Fruit fly (Drosophila melanogaster) ovary, adult (tissue): Measurements from ENCODE around the gene CG1622.

Source experiments
- CG17801 ChIP-seq: fragments of 200-800 bp; optimal IDR thresholded peaks from 2 replicates; lab custom pipeline; 2019; ENCODE audit warnings: missing biosample characterization, mild to moderate bottlenecking, missing genetic modification characterization, moderate library complexity; ENCODE audit not compliant: partially characterized antibody

Gene CG1622

dm6 chrX:13276713-13277112 is 20.2 kb upstream of the CG1622 start:
- TF ChIP-seq CG17801 (GFP tag; lab: Kevin White, UChicago) = peak; percentile 87

- no peak for TF ChIP-seq CG17801 (GFP tag; lab: Kevin White, UChicago)
These were observed 19.7 kb upstream of the CG1622 start for dm6 chrX:13277148-13277547.

dm6 chrX:13277580-13278467 is 19.1 kb upstream of the CG1622 start:
- peak; percentile 85 for TF ChIP-seq CG17801 (GFP tag; lab: Kevin White, UChicago)

dm6 chrX:13278468-13278982 is 18.4 kb upstream of the CG1622 start:
- no peak for TF ChIP-seq CG17801 (GFP tag; lab: Kevin White, UChicago)

dm6 chrX:13280235-13280634 is 16.6 kb upstream of the CG1622 start:
- no peak for TF ChIP-seq CG17801 (GFP tag; lab: Kevin White, UChicago)

dm6 chrX:13280738-13281137 is 16.1 kb upstream of the CG1622 start:
- no peak for TF ChIP-seq CG17801 (GFP tag; lab: Kevin White, UChicago)

dm6 chrX:13281244-13281877 is 15.5 kb upstream of the CG1622 start:
- no peak for TF ChIP-seq CG17801 (GFP tag; lab: Kevin White, UChicago)

- TF ChIP-seq CG17801 (GFP tag; lab: Kevin White, UChicago) = no peak
These were observed 14.2 kb upstream of the CG1622 start for dm6 chrX:13282717-13283116.

dm6 chrX:13283940-13284547 is 12.8 kb upstream of the CG1622 start:
- no peak for TF ChIP-seq CG17801 (GFP tag; lab: Kevin White, UChicago)

- TF ChIP-seq CG17801 (GFP tag; lab: Kevin White, UChicago) = no peak
These were observed 12.3 kb upstream of the CG1622 start for dm6 chrX:13284548-13284974.

- TF ChIP-seq CG17801 (GFP tag; lab: Kevin White, UChicago) = peak; percentile 99
These were observed 11.7 kb upstream of the CG1622 start, which contains the start of the genes HDAC4 and CG15743 for dm6 chrX:13285001-13285748. Gene HDAC4 (minus strand): TSS chrX:13285632. Gene CG15743 (plus strand): TSS chrX:13285707.

dm6 chrX:13285749-13286336 is 11.0 kb upstream of the CG1622 start:
- no peak for TF ChIP-seq CG17801 (GFP tag; lab: Kevin White, UChicago)

- TF ChIP-seq CG17801 (GFP tag; lab: Kevin White, UChicago) = no peak
These were observed 9.0 kb upstream of the CG1622 start, which contains the start of gene Remo for dm6 chrX:13287854-13288376. Gene Remo (plus strand): TSS chrX:13288051.
